Fruit fly (Drosophila melanogaster) ovary, adult (tissue): Measurements from ENCODE around the gene Ir7b.

ENCODE experiments used
- CG17801 ChIP-seq: fragments of 200-800 bp; optimal IDR thresholded peaks from 2 replicates; lab custom pipeline; 2019; ENCODE audit warnings: missing biosample characterization, mild to moderate bottlenecking, missing genetic modification characterization, moderate library complexity; ENCODE audit not compliant: partially characterized antibody

Ir7b gene

dm6 chrX:7866868-7867267 lies at the start of gene Ir7b:
Ir7b (minus strand) TSS chrX:7866968.
- no peak for TF ChIP-seq CG17801

dm6 chrX:7911983-7912630 lies 45.3 kb upstream of the Ir7b start, which contains the start of gene snz:
snz (plus strand) TSS chrX:7912089.
- peak; percentile 43 for TF ChIP-seq CG17801

dm6 chrX:7909482-7909881 lies 42.7 kb upstream of the Ir7b start:
- TF ChIP-seq CG17801: no peak

- TF ChIP-seq CG17801: no peak
These were observed 42.3 kb upstream of the Ir7b start for dm6 chrX:7909069-7909389.

dm6 chrX:7908239-7909068 lies 41.7 kb upstream of the Ir7b start, which contains the start of the genes dpr14 and spidey:
dpr14 (minus strand) TSS chrX:7908286.
spidey (plus strand) TSS chrX:7908931.
- peak; percentile 85 for TF ChIP-seq CG17801

dm6 chrX:7901153-7902038 lies 34.6 kb upstream of the Ir7b start, which contains the start of the genes RpS6 and bys:
RpS6 (minus strand) TSS chrX:7901331.
bys (plus strand) TSS chrX:7901880.
- TF ChIP-seq CG17801: peak; percentile 78

- no peak for TF ChIP-seq CG17801
These were observed 33.9 kb upstream of the Ir7b start for dm6 chrX:7900659-7901058.

dm6 chrX:7893411-7894122 lies 26.8 kb upstream of the Ir7b start, which contains the start of the genes CG45089, ND-MNLL and p115:
CG45089 (minus strand) TSS chrX:7893798.
ND-MNLL (minus strand) TSS chrX:7893798.
p115 (plus strand) TSS chrX:7894031.
- TF ChIP-seq CG17801: peak; percentile 73

- TF ChIP-seq CG17801: peak; percentile 3
These were observed 25.8 kb upstream of the Ir7b start for dm6 chrX:7892539-7892899.

dm6 chrX:7891596-7892538 lies 25.1 kb upstream of the Ir7b start, which contains the start of gene Nek2:
Nek2 (minus strand) TSS chrX:7891646.
- TF ChIP-seq CG17801: no peak

- peak; percentile 84 for TF ChIP-seq CG17801
These were observed 21.7 kb upstream of the Ir7b start, which contains the start of gene Acat1 for dm6 chrX:7888386-7889024. Acat1 (minus strand) TSS chrX:7888785.

dm6 chrX:7884360-7884759 lies 17.6 kb upstream of the Ir7b start, which contains the start of gene Ir7g:
Ir7g (plus strand) TSS chrX:7884660.
- TF ChIP-seq CG17801: no peak

- no peak for TF ChIP-seq CG17801
These were observed 17.2 kb upstream of the Ir7b start, which contains the start of gene Ir7f for dm6 chrX:7883926-7884325. Ir7f (minus strand) TSS chrX:7884026.

dm6 chrX:7881579-7881978 lies 14.8 kb upstream of the Ir7b start, which contains the start of gene Ir7e:
Ir7e (minus strand) TSS chrX:7881679.
- TF ChIP-seq CG17801: no peak
